Worm (Caenorhabditis elegans) whole organism, L1 larva: ENCODE data around the gene T27A10.5.

Experiments
- C16A3.4 ChIP-seq: fragments of 150-350 bp; optimal IDR thresholded peaks from 2 replicates; lab custom pipeline; 2014; ENCODE audit warnings: missing biosample characterization, missing genetic modification characterization
- ceh-88 ChIP-seq: fragments of 200-800 bp; sonication (Bioruptor generic); IDR thresholded peaks from 2 replicates; pipeline ENCODE4 v1.3.6; 2022; ENCODE audit warnings: missing genetic modification characterization, missing compliant biosample characterization
- efl-1 ChIP-seq, 4 experiments: fragments of 150-350 bp; optimal IDR thresholded peaks in 3 of 4; peaks in 1 of 4; 1 replicate in 1 of 4; 2 replicates in 3 of 4; lab custom pipeline; 2014; ENCODE audit warnings: missing biosample characterization in 2 of 4, missing genetic modification characterization in 2 of 4, missing genetic modification reagents in 2 of 4
- elt-2 ChIP-seq: sonication (generic microtip); optimal IDR thresholded peaks from 2 replicates; lab custom pipeline; 2016; ENCODE audit warnings: missing genetic modification characterization, mild to moderate bottlenecking, inconsistent platforms, missing compliant biosample characterization, missing genetic modification reagents
- ets-5 ChIP-seq: fragments of 200-800 bp; sonication (Bioruptor generic); IDR thresholded peaks from 2 replicates; pipeline ENCODE4 v1.3.6; 2022; ENCODE audit warnings: missing genetic modification characterization, missing compliant biosample characterization
- fkh-10 ChIP-seq: sonication (generic microtip); optimal IDR thresholded peaks from 2 replicates; lab custom pipeline; 2017; ENCODE audit warnings: missing biosample characterization, missing genetic modification reagents, missing genetic modification characterization
- fkh-4 ChIP-seq: sonication (generic microtip); optimal IDR thresholded peaks from 2 replicates; lab custom pipeline; 2016; ENCODE audit warnings: missing compliant biosample characterization, missing genetic modification characterization, borderline replicate concordance
- fkh-8 ChIP-seq: sonication (generic microtip); optimal IDR thresholded peaks from 2 replicates; lab custom pipeline; 2016; ENCODE audit warnings: mild to moderate bottlenecking, missing genetic modification characterization, missing compliant biosample characterization
- isw-1 ChIP-seq: fragments of 200-800 bp; sonication (Bioruptor generic); IDR thresholded peaks from 2 replicates; pipeline ENCODE4 v1.3.6; 2022; ENCODE audit warnings: missing genetic modification characterization, missing compliant biosample characterization
- lin-13 ChIP-seq: fragments of 150-350 bp; optimal IDR thresholded peaks from 2 replicates; lab custom pipeline; 2014; ENCODE audit warnings: missing biosample characterization, missing genetic modification reagents, missing genetic modification characterization
- lin-14 ChIP-seq: fragments of 200-800 bp; sonication (Bioruptor generic); optimal IDR thresholded peaks from 2 replicates; lab custom pipeline; 2018; ENCODE audit warnings: mild to moderate bottlenecking, missing genetic modification characterization, moderate library complexity, missing compliant biosample characterization
- mab-9 ChIP-seq: fragments of 200-800 bp; sonication (Bioruptor generic); IDR thresholded peaks from 2 replicates; pipeline ENCODE4 v1.3.6; 2022; ENCODE audit warnings: missing genetic modification reagents, missing genetic modification characterization, missing compliant biosample characterization
- mef-2 ChIP-seq: fragments of 150-350 bp; optimal IDR thresholded peaks from 2 replicates; lab custom pipeline; 2014; ENCODE audit warnings: missing biosample characterization, missing genetic modification characterization
- pqm-1 ChIP-seq: sonication (generic microtip); optimal IDR thresholded peaks from 3 replicates; lab custom pipeline; 2017; ENCODE audit warnings: missing biosample characterization, missing genetic modification characterization
- sptf-1 ChIP-seq: fragments of 150-350 bp; optimal IDR thresholded peaks from 2 replicates; lab custom pipeline; 2014; ENCODE audit warnings: missing biosample characterization, missing genetic modification characterization
- unc-62 ChIP-seq: fragments of 150-350 bp; optimal IDR thresholded peaks from 2 replicates; lab custom pipeline; 2014; ENCODE audit warnings: missing biosample characterization, missing genetic modification reagents, missing genetic modification characterization
- unc-86 ChIP-seq: sonication (generic microtip); optimal IDR thresholded peaks from 2 replicates; lab custom pipeline; 2016; ENCODE audit warnings: missing genetic modification characterization, missing compliant biosample characterization
- unc-98 ChIP-seq: fragments of 200-800 bp; sonication (Bioruptor generic); IDR thresholded peaks from 2 replicates; pipeline ENCODE4 v1.3.6; 2022; ENCODE audit warnings: missing genetic modification characterization, missing compliant biosample characterization
- vab-15 ChIP-seq: sonication (generic microtip); optimal IDR thresholded peaks from 2 replicates; lab custom pipeline; 2017; ENCODE audit warnings: missing genotype, mild to moderate bottlenecking, missing genetic modification characterization, missing compliant biosample characterization
- zag-1 ChIP-seq: fragments of 150-350 bp; optimal IDR thresholded peaks from 2 replicates; lab custom pipeline; 2014; ENCODE audit warnings: missing biosample characterization, missing genetic modification characterization

Gene T27A10.5

ce11 chrX:3534218-3534617 is 39.2 kb downstream of the T27A10.5 start (continued):
- TF ChIP-seq pqm-1 (peak; percentile 88), vab-15 (no peak), mab-9 (GFP tag; lab: Robert Waterston, UW) (no peak), efl-1 (optimal IDR thresholded peaks at IDR 0.05; lab: Kevin White, UChicago) (no peak), efl-1 (GFP tag; optimal IDR thresholded peaks at IDR 0.05 in 1 of 2; lab: Kevin White, UChicago) (peak in 1 of 2 experiments; percentile 11), unc-62 (GFP tag; lab: Kevin White, UChicago) (no peak), fkh-8 (tag; lab: Kevin White, UChicago) (no peak), elt-2 (tag; lab: Kevin White, UChicago) (peak; percentile 95), ceh-88 (GFP tag; lab: Robert Waterston, UW) (no peak), unc-98 (GFP tag; lab: Robert Waterston, UW) (no peak), lin-13 (GFP tag; lab: Kevin White, UChicago) (no peak), C16A3.4 (tag; lab: Kevin White, UChicago) (no peak), isw-1 (GFP tag; lab: Robert Waterston, UW) (no peak), fkh-4 (tag; lab: Kevin White, UChicago) (no peak)
- TF ChIP-seq, all 84 proteins: peak for 14

DNA sequence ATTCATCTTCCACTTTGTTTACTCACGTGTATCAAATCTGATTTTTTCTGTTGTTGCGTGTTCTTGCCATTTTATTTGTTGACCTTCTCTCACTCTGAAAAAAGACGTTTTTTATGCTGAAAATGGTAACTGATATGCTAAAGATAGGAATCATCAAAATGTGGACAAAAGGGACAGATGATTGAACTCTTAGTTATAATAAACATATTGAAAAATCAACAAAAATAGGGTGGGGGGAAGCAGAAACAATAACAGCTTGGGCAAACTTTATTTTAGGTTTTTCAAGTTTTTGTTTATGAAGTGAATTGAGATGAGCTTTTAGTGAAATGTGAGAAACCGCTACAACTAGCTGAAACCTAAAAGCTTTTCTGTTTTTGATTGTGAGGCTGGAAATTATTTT is 40.5 kb downstream of the T27A10.5 start, which contains the start of gene F56B6.6:
Gene F56B6.6, minus strand, starts transcription at position 101 of the 400 bp plus-strand sequence.
- TF ChIP-seq mef-2 (tag; lab: Kevin White, UChicago) = no peak
- no peak for TF ChIP-seq fkh-4 (tag; lab: Kevin White, UChicago)
- TF ChIP-seq ets-5 = no peak
- no peak for TF ChIP-seq sptf-1
- no peak for TF ChIP-seq unc-86 (tag; lab: Kevin White, UChicago)
- TF ChIP-seq zag-1 (tag; lab: Kevin White, UChicago) = no peak
- TF ChIP-seq unc-98 (GFP tag; lab: Robert Waterston, UW) = no peak

ce11 chrX:3526712-3527111 is 46.7 kb downstream of the T27A10.5 start:
- TF ChIP-seq lin-14 (GFP tag; lab: Kevin White, UChicago) (peak; percentile 8), fkh-10 (peak; percentile 26), pqm-1 (no peak)
- TF ChIP-seq, all 84 proteins: peak for 2
